Worm (Caenorhabditis elegans): ENCODE data around the gene fbxa-95.

- TF ChIP-seq elt-2 (tag; optimal IDR thresholded peaks at IDR 0.05) (no peak), C08G9.2 (tag; optimal IDR thresholded peaks at IDR 0.05) (no peak), elt-4 (tag; optimal IDR thresholded peaks at IDR 0.05) (no peak), syd-9 (tag; optimal IDR thresholded peaks at IDR 0.05) (no peak), hlh-8 (tag; optimal IDR thresholded peaks at IDR 0.05) (no peak)
These were observed 26.4 kb upstream of the fbxa-95 start, which contains the start of gene glb-14 for ce11 chrV:15544898-15545297.
